Fruit fly (Drosophila melanogaster) whole organism, embryonic: ENCODE measurements around the gene Art3.
A peak's percentile ranks its signal among the peaks of the same experiment; 100 is the strongest.

Experiments used
- Adf1 ChIP-seq: fragments of 200-800 bp; sonication (Bioruptor generic); IDR thresholded peaks from 2 replicates; pipeline ENCODE4 v1.3.6; 2022; ENCODE audit warnings: missing biosample characterization, missing genetic modification characterization
- B-H2 ChIP-seq: fragments of 200-800 bp; sonication (Bioruptor generic); optimal IDR thresholded peaks from 2 replicates; lab custom pipeline; 2018; ENCODE audit warnings: missing biosample characterization, mild to moderate bottlenecking, missing genetic modification characterization
- Bgb ChIP-seq: fragments of 200-800 bp; sonication (Bioruptor generic); IDR thresholded peaks from 2 replicates; pipeline ENCODE4 v1.3.6; 2022; ENCODE audit warnings: missing biosample characterization, missing genetic modification characterization; ENCODE audit not compliant: partially characterized antibody
- CG10543 ChIP-seq: fragments of 200-800 bp; sonication (Bioruptor generic); optimal IDR thresholded peaks from 3 replicates; lab custom pipeline; 2017; ENCODE audit warnings: missing biosample characterization, mild to moderate bottlenecking, missing genetic modification characterization, moderate library complexity
- CG10979 ChIP-seq: fragments of 200-800 bp; sonication (Bioruptor generic); optimal IDR thresholded peaks from 2 replicates; lab custom pipeline; 2018; ENCODE audit warnings: missing biosample characterization, mild to moderate bottlenecking, missing genetic modification characterization, moderate library complexity
- CG11085 ChIP-seq: fragments of 200-800 bp; sonication (Bioruptor generic); IDR thresholded peaks from 2 replicates; pipeline ENCODE4 v1.3.6; 2022; ENCODE audit warnings: missing biosample characterization, missing genetic modification characterization
- CG1233 ChIP-seq: fragments of 200-800 bp; sonication (Bioruptor generic); optimal IDR thresholded peaks from 4 replicates; lab custom pipeline; 2018; ENCODE audit warnings: missing biosample characterization, mild to moderate bottlenecking, missing genetic modification characterization
- CG13287 ChIP-seq: fragments of 200-800 bp; sonication (Bioruptor generic); IDR thresholded peaks from 2 replicates; pipeline ENCODE4 v1.3.6; 2022; ENCODE audit warnings: missing biosample characterization, missing genetic modification characterization; ENCODE audit not compliant: partially characterized antibody
- CG2889 ChIP-seq: fragments of 200-800 bp; sonication (Bioruptor generic); IDR thresholded peaks from 3 replicates; pipeline ENCODE4 v1.3.6; 2022; ENCODE audit warnings: missing biosample characterization, missing genetic modification characterization
- CG31224 ChIP-seq: fragments of 200-800 bp; sonication (Bioruptor generic); IDR thresholded peaks from 2 replicates; pipeline ENCODE4 v1.3.6; 2022; ENCODE audit warnings: missing biosample characterization, missing genetic modification characterization
- CG34376 ChIP-seq: fragments of 200-800 bp; sonication (Bioruptor generic); optimal IDR thresholded peaks from 2 replicates; lab custom pipeline; 2018; ENCODE audit warnings: missing biosample characterization, mild to moderate bottlenecking, missing genetic modification characterization
- CG34422 ChIP-seq: fragments of 200-800 bp; sonication (Bioruptor generic); IDR thresholded peaks from 3 replicates; pipeline ENCODE4 v1.3.6; 2022; ENCODE audit warnings: missing biosample characterization, missing genetic modification characterization
- CG3726 ChIP-seq: fragments of 200-800 bp; sonication (Bioruptor generic); IDR thresholded peaks from 3 replicates; pipeline ENCODE4, ENCODE4 v1.3.6; 2022; ENCODE audit warnings: missing biosample characterization, missing genetic modification characterization
- CG5180 ChIP-seq: fragments of 200-800 bp; sonication (Bioruptor generic); optimal IDR thresholded peaks from 3 replicates; lab custom pipeline; 2017; ENCODE audit warnings: missing biosample characterization, missing genetic modification characterization, mild to moderate bottlenecking, moderate library complexity, missing genetic modification reagents
- CG6791 ChIP-seq: fragments of 200-800 bp; sonication (Bioruptor generic); IDR thresholded peaks from 3 replicates; pipeline ENCODE4 v1.3.6; 2022; ENCODE audit warnings: missing biosample characterization, missing genetic modification characterization; ENCODE audit not compliant: partially characterized antibody
- CG7372 ChIP-seq: fragments of 200-800 bp; sonication (Bioruptor generic); IDR thresholded peaks from 2 replicates; pipeline ENCODE4 v1.3.6; 2022; ENCODE audit warnings: missing biosample characterization, missing genetic modification characterization
- CG7987 ChIP-seq: fragments of 200-800 bp; sonication (Bioruptor generic); optimal IDR thresholded peaks from 2 replicates; lab custom pipeline; 2018; ENCODE audit warnings: missing biosample characterization, mild to moderate bottlenecking, missing genetic modification characterization, moderate library complexity
- CG8924 ChIP-seq: fragments of 200-800 bp; optimal IDR thresholded peaks from 3 replicates; lab custom pipeline; 2019; ENCODE audit warnings: missing biosample characterization, mild to moderate bottlenecking, missing genetic modification characterization, moderate library complexity
- CHES-1-like ChIP-seq: fragments of 200-800 bp; sonication (Bioruptor generic); optimal IDR thresholded peaks from 2 replicates; lab custom pipeline; 2016; ENCODE audit warnings: missing biosample characterization, missing genetic modification characterization
- Dll ChIP-seq: fragments of 200-800 bp; sonication (Bioruptor generic); IDR thresholded peaks from 4 replicates; pipeline ENCODE4 v1.3.6; 2022; ENCODE audit warnings: missing biosample characterization, missing genetic modification characterization; ENCODE audit not compliant: partially characterized antibody
- Ets65A ChIP-seq: fragments of 200-800 bp; sonication (Bioruptor generic); peaks from one replicate; lab custom pipeline; 2016; ENCODE audit warnings: missing biosample characterization, missing genetic modification characterization
- Fer3 ChIP-seq: fragments of 200-800 bp; sonication (Bioruptor generic); optimal IDR thresholded peaks from 2 replicates; lab custom pipeline; 2018; ENCODE audit warnings: missing biosample characterization, mild to moderate bottlenecking, missing genetic modification characterization, moderate library complexity
- Hr78 ChIP-seq, 2 experiments: fragments of 200-800 bp in 1 of 2; fragments of >200 bp in 1 of 2; sonication (Bioruptor generic) in 1 of 2; optimal IDR thresholded peaks; 2 replicates each; lab custom pipeline; 2017 to 2019; ENCODE audit warnings: missing biosample characterization in 2 of 2, missing genetic modification characterization in 2 of 2, mild to moderate bottlenecking in 1 of 2, moderate library complexity in 1 of 2
- Kr ChIP-seq: fragments of 200-800 bp; sonication (Bioruptor generic); optimal IDR thresholded peaks from 2 replicates; lab custom pipeline; 2017; ENCODE audit warnings: missing biosample characterization, mild to moderate bottlenecking, missing genetic modification characterization
- Max ChIP-seq: fragments of 200-800 bp; sonication (Bioruptor generic); optimal IDR thresholded peaks from 2 replicates; lab custom pipeline; 2016; ENCODE audit warnings: missing biosample characterization, mild to moderate bottlenecking, missing genetic modification characterization
- Oaz ChIP-seq: fragments of 200-800 bp; sonication (Bioruptor generic); IDR thresholded peaks from 2 replicates; pipeline ENCODE4 v1.3.6; 2022; ENCODE audit warnings: missing biosample characterization, missing genetic modification characterization
- Opbp ChIP-seq: fragments of 200-800 bp; sonication (Bioruptor generic); IDR thresholded peaks from 3 replicates; pipeline ENCODE4 v1.3.6; 2022; ENCODE audit warnings: missing biosample characterization, missing genetic modification characterization; ENCODE audit not compliant: partially characterized antibody
- Ravus ChIP-seq: fragments of 200-800 bp; sonication (Bioruptor generic); IDR thresholded peaks from 2 replicates; pipeline ENCODE4 v1.3.6; 2022; ENCODE audit warnings: missing biosample characterization, missing genetic modification characterization
- Xbp1 ChIP-seq: fragments of 200-800 bp; sonication (Bioruptor generic); optimal IDR thresholded peaks from 3 replicates; lab custom pipeline; 2016; ENCODE audit warnings: missing biosample characterization, mild to moderate bottlenecking, missing genetic modification characterization
- YL-1 ChIP-seq: fragments of 200-800 bp; sonication (Bioruptor generic); optimal IDR thresholded peaks from 3 replicates; lab custom pipeline; 2017; ENCODE audit warnings: missing biosample characterization, mild to moderate bottlenecking, missing genetic modification characterization
- abd-A ChIP-seq: fragments of 200-800 bp; sonication (Bioruptor generic); optimal IDR thresholded peaks from 3 replicates; lab custom pipeline; 2019; ENCODE audit warnings: missing biosample characterization, mild to moderate bottlenecking, missing genetic modification characterization, moderate library complexity
- bbx ChIP-seq: fragments of 200-800 bp; sonication (Bioruptor generic); IDR thresholded peaks from 2 replicates; pipeline ENCODE4 v1.3.6; 2022; ENCODE audit warnings: missing biosample characterization, missing genetic modification characterization; ENCODE audit not compliant: partially characterized antibody
- cg ChIP-seq: fragments of 200-800 bp; sonication (Bioruptor generic); optimal IDR thresholded peaks from 3 replicates; lab custom pipeline; 2019; ENCODE audit warnings: missing biosample characterization, mild to moderate bottlenecking, missing genetic modification characterization, moderate library complexity
- chinmo ChIP-seq: fragments of 200-800 bp; sonication (Bioruptor generic); IDR thresholded peaks from 4 replicates; pipeline ENCODE4 v1.3.6; 2022; ENCODE audit warnings: missing biosample characterization, missing genetic modification characterization; ENCODE audit not compliant: partially characterized antibody
- ci ChIP-seq: fragments of 200-800 bp; sonication (Bioruptor generic); IDR thresholded peaks from 3 replicates; pipeline ENCODE4 v1.3.6; 2022; ENCODE audit warnings: missing biosample characterization, missing genetic modification characterization
- dmrt99B ChIP-seq: fragments of 200-800 bp; sonication (Bioruptor generic); optimal IDR thresholded peaks from 2 replicates; lab custom pipeline; 2018; ENCODE audit warnings: missing biosample characterization, mild to moderate bottlenecking, missing genetic modification characterization, moderate library complexity
- exex ChIP-seq: fragments of 200-800 bp; sonication (Bioruptor generic); optimal IDR thresholded peaks from 4 replicates; lab custom pipeline; 2018; ENCODE audit warnings: missing biosample characterization, mild to moderate bottlenecking, missing genetic modification characterization, moderate library complexity
- ftz-f1 ChIP-seq: fragments of 200-800 bp; sonication (Bioruptor generic); optimal IDR thresholded peaks from 2 replicates; lab custom pipeline; 2016; ENCODE audit warnings: missing biosample characterization, missing genetic modification characterization
- gcm ChIP-seq: fragments of 200-800 bp; sonication (Bioruptor generic); optimal IDR thresholded peaks from 2 replicates; lab custom pipeline; 2019; ENCODE audit warnings: missing biosample characterization, mild to moderate bottlenecking, missing genetic modification characterization, moderate library complexity
- insv ChIP-seq, 2 experiments: fragments of 200-800 bp; sonication (Bioruptor generic); optimal IDR thresholded peaks; 3 replicates each; lab custom pipeline; 2016 to 2018; ENCODE audit warnings: missing biosample characterization in 2 of 2, missing genetic modification characterization in 2 of 2
- kah ChIP-seq: fragments of 200-800 bp; sonication (Bioruptor generic); optimal IDR thresholded peaks from 2 replicates; lab custom pipeline; 2018; ENCODE audit warnings: missing biosample characterization, mild to moderate bottlenecking, missing genetic modification characterization
- lbe ChIP-seq: fragments of 200-800 bp; sonication (Bioruptor generic); optimal IDR thresholded peaks from 2 replicates; lab custom pipeline; 2016; ENCODE audit warnings: missing biosample characterization, mild to moderate bottlenecking, missing genetic modification characterization
- nerfin-1 ChIP-seq: fragments of 200-800 bp; sonication (Bioruptor generic); optimal IDR thresholded peaks from 3 replicates; lab custom pipeline; 2019; ENCODE audit warnings: missing biosample characterization, mild to moderate bottlenecking, missing genetic modification characterization, moderate library complexity
- oc ChIP-seq: fragments of 200-800 bp; sonication (Bioruptor generic); optimal IDR thresholded peaks from 2 replicates; lab custom pipeline; 2018; ENCODE audit warnings: missing biosample characterization, mild to moderate bottlenecking, missing genetic modification characterization, moderate library complexity
- ro ChIP-seq: fragments of 200-800 bp; sonication (Bioruptor generic); IDR thresholded peaks from 2 replicates; pipeline ENCODE4 v1.3.6; 2022; ENCODE audit warnings: missing biosample characterization, missing genetic modification characterization
- sens ChIP-seq: fragments of 200-800 bp; sonication (Bioruptor generic); peaks from one replicate; lab custom pipeline; 2016; ENCODE audit warnings: missing biosample characterization, missing genetic modification characterization
- sug ChIP-seq: fragments of 200-800 bp; optimal IDR thresholded peaks from 2 replicates; lab custom pipeline; 2019; ENCODE audit warnings: missing biosample characterization, mild to moderate bottlenecking, missing genetic modification characterization, moderate library complexity
- vvl ChIP-seq: fragments of 200-800 bp; sonication (Bioruptor generic); IDR thresholded peaks from 2 replicates; pipeline ENCODE4 v1.3.6; 2022; ENCODE audit warnings: missing biosample characterization, missing genetic modification characterization

Gene Art3

DNA sequence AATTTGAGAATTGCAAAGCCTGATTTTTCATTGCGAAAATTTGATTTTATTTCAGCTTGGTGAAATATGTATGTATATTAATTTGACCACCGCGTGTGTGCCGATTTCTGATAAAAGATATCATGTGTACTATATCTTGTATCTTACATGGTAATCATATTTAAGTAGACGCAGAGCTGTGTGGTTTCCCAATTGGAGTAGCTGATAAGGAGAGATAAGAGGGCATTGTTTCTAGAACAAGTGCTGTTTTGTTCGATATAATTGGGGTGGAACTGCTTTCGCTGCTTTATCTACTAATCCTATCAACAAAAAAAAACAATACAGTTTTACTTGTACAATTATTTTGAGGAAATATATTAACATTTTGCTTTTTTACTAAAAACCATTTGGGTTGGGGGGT lies 17.4 kb upstream of the Art3 start (continued):
- peak; percentile 72 for TF ChIP-seq sens (GFP tag; lab: Kevin White, UChicago)
- peak; percentile 30 for TF ChIP-seq sug
- TF ChIP-seq exex (tag; lab: Kevin White, UChicago) = peak; percentile 67
- peak; percentile 6 for TF ChIP-seq dmrt99B (tag; lab: Kevin White, UChicago)
- no peak for TF ChIP-seq Ravus
- peak in 1 of 2 experiments; percentile 83 for TF ChIP-seq insv (GFP tag; optimal IDR thresholded peaks at IDR 0.05; lab: Kevin White, UChicago)
- peak; percentile 78 for TF ChIP-seq CG34376

DNA sequence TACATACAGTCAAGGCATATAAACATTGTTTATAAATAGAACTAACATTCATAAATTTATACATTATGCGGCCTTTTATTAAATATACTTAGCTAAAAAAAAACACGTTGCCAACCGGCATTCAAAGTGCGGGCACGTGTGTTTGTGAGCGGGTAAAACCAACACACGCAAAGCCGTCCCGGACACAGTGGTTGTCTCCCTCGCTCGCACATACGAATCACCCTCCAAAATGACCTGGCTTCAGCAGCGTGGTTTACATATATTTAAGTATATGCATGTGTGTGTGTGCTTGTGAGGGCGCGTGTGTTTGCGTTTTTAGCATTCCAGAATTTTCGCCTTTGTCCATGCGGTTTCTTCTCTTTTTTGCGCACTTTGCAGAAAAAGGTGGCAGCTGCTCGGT lies 14.2 kb upstream of the Art3 start:
- TF ChIP-seq CG3726 (GFP tag; lab: Robert Waterston, UW) (no peak), CG34422 (GFP tag; lab: Robert Waterston, UW) (peak; percentile 93), CG7987 (GFP tag; lab: Kevin White, UChicago) (no peak), CG6791 (GFP tag; lab: Robert Waterston, UW) (0 out of 3 replicates have a peak, but pooled peaks have one; percentile 6), ci (no peak), CG7372 (GFP tag; lab: Robert Waterston, UW) (no peak), CG5180 (GFP tag; lab: Kevin White, UChicago) (no peak), CG10979 (no peak), kah (GFP tag; lab: Kevin White, UChicago) (peak; percentile 29), CHES-1-like (GFP tag; lab: Kevin White, UChicago) (peak; percentile 39), Dll (GFP tag; lab: Robert Waterston, UW) (peak; percentile 28; the same call in 1 of the 4 replicates), lbe (GFP tag; lab: Kevin White, UChicago) (peak; percentile 30), Max (GFP tag; lab: Kevin White, UChicago) (peak; percentile 83), CG8924 (tag; lab: Kevin White, UChicago) (peak; percentile 13), ftz-f1 (GFP tag; lab: Kevin White, UChicago) (peak; percentile 53), Xbp1 (GFP tag; lab: Kevin White, UChicago) (no peak), abd-A (peak; percentile 68), Bgb (GFP tag; lab: Robert Waterston, UW) (0 out of 2 replicates have a peak, but pooled peaks have one; percentile 17), vvl (0 out of 2 replicates have a peak, but pooled peaks have one; percentile 35), oc (peak; percentile 25), CG13287 (peak; percentile 36), Kr (GFP tag; lab: Kevin White, UChicago) (peak; percentile 30), ro (GFP tag; lab: Robert Waterston, UW) (no peak), CG1233 (no peak), CG10543 (GFP tag; lab: Kevin White, UChicago) (peak; percentile 70), bbx (peak; percentile 17; the same call in 1 of the 2 replicates), chinmo (GFP tag; lab: Robert Waterston, UW) (peak; percentile 84; the same call in 3 of the 4 replicates), Opbp (GFP tag; lab: Robert Waterston, UW) (0 out of 3 replicates have a peak, but pooled peaks have one; percentile 9), gcm (peak; percentile 85), CG31224 (GFP tag; lab: Robert Waterston, UW) (no peak), Ets65A (GFP tag; lab: Kevin White, UChicago) (peak; percentile 81), Adf1 (peak; percentile 43; the same call in 1 of the 2 replicates), Oaz (no peak), B-H2 (GFP tag; lab: Kevin White, UChicago) (peak; percentile 49), sens (GFP tag; lab: Kevin White, UChicago) (peak; percentile 42), CG2889 (GFP tag; lab: Robert Waterston, UW) (no peak), Fer3 (tag; lab: Kevin White, UChicago) (no peak), YL-1 (peak; percentile 94), nerfin-1 (tag; lab: Kevin White, UChicago) (peak; percentile 56), Hr78 (GFP tag; optimal IDR thresholded peaks at IDR 0.05; lab: Kevin White, UChicago) (peak in 1 of 2 experiments; percentile 68), CG11085 (GFP tag; lab: Robert Waterston, UW) (no peak), cg (peak; percentile 98)
